Worm (Caenorhabditis elegans) whole organism, L1 larva: ENCODE measurements around the gene cutl-1.
A peak's percentile ranks its signal among the peaks of the same experiment; 100 is the strongest.

Experiments used
- fkh-10 ChIP-seq: sonication (generic microtip); optimal IDR thresholded peaks from 2 replicates; lab custom pipeline; 2017; ENCODE audit warnings: missing biosample characterization, missing genetic modification reagents, missing genetic modification characterization
- mdl-1 ChIP-seq, 2 experiments: fragments of 150-350 bp; optimal IDR thresholded peaks; 2 replicates each; lab custom pipeline; 2014 to 2017; ENCODE audit warnings: missing biosample characterization in 2 of 2, missing genetic modification characterization in 2 of 2, inconsistent platforms in 1 of 2
- pag-3 ChIP-seq: sonication (generic microtip); optimal IDR thresholded peaks from 2 replicates; lab custom pipeline; 2017; ENCODE audit warnings: missing genetic modification characterization, mild to moderate bottlenecking, missing compliant biosample characterization, antibody characterized with exemption, borderline replicate concordance; ENCODE audit not compliant: insufficient read depth
- ztf-4 ChIP-seq: fragments of 150-350 bp; optimal IDR thresholded peaks from 2 replicates; lab custom pipeline; 2014; ENCODE audit warnings: missing biosample characterization, missing genetic modification characterization

DNA sequence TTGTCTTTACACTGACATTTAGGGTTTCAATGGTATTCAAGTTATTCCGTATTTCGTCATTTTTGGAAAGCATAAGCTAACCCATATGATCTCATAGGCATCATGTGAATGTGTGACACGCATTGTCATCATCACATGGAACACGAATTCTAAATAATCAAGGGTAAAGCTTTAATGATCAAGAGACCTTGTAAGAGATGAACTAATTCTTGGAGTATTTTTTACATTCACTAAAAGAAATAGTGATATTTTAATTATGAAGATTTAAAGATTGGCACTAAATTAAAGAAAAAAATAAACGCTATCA lies 6.0 kb upstream of the cutl-1 start:
- TF ChIP-seq mdl-1 (tag; optimal IDR thresholded peaks at IDR 0.05; lab: Kevin White, UChicago) (no peak), fkh-10 (GFP tag; lab: Kevin White, UChicago) (no peak), pag-3 (tag; lab: Kevin White, UChicago) (no peak), ztf-4 (peak; percentile 70)
